Fruit fly (Drosophila melanogaster) whole organism, embryonic: ENCODE data around the gene GstD11.

Experiments used
- CG10979 ChIP-seq: fragments of 200-800 bp; sonication (Bioruptor generic); optimal IDR thresholded peaks from 2 replicates; lab custom pipeline; 2018; ENCODE audit warnings: missing biosample characterization, mild to moderate bottlenecking, missing genetic modification characterization, moderate library complexity
- CG11456 ChIP-seq: fragments of 200-800 bp; sonication (Bioruptor generic); IDR thresholded peaks from 3 replicates; pipeline ENCODE4 v1.3.6; 2022; ENCODE audit warnings: missing biosample characterization, missing genetic modification characterization
- CG12155 ChIP-seq: fragments of 200-800 bp; sonication (Bioruptor generic); optimal IDR thresholded peaks from 3 replicates; lab custom pipeline; 2016; ENCODE audit warnings: missing biosample characterization, missing genetic modification characterization
- CG12942 ChIP-seq: fragments of 200-800 bp; sonication (Bioruptor generic); optimal IDR thresholded peaks from 3 replicates; lab custom pipeline; 2016; ENCODE audit warnings: missing biosample characterization, missing genetic modification characterization
- CG14441 ChIP-seq: fragments of 200-800 bp; sonication (Bioruptor generic); IDR thresholded peaks from 2 replicates; pipeline ENCODE4 v1.3.6; 2022; ENCODE audit warnings: missing biosample characterization, missing genetic modification characterization
- CG15073 ChIP-seq: fragments of 200-800 bp; sonication (Bioruptor generic); optimal IDR thresholded peaks from 2 replicates; lab custom pipeline; 2016; ENCODE audit warnings: missing biosample characterization, missing genetic modification characterization
- CG15601 ChIP-seq: fragments of 200-800 bp; sonication (Bioruptor generic); optimal IDR thresholded peaks from 3 replicates; lab custom pipeline; 2019; ENCODE audit warnings: missing biosample characterization, mild to moderate bottlenecking, missing genetic modification characterization, moderate library complexity
- CG18476 ChIP-seq: fragments of 200-800 bp; sonication (Bioruptor generic); optimal IDR thresholded peaks from 2 replicates; lab custom pipeline; 2016; ENCODE audit warnings: missing biosample characterization, mild to moderate bottlenecking, missing genetic modification characterization
- CG2712 ChIP-seq: fragments of 200-800 bp; optimal IDR thresholded peaks from 3 replicates; lab custom pipeline; 2019; ENCODE audit warnings: missing biosample characterization, mild to moderate bottlenecking, missing genetic modification characterization, moderate library complexity
- CG2889 ChIP-seq: fragments of 200-800 bp; sonication (Bioruptor generic); IDR thresholded peaks from 3 replicates; pipeline ENCODE4 v1.3.6; 2022; ENCODE audit warnings: missing biosample characterization, missing genetic modification characterization
- CG34422 ChIP-seq: fragments of 200-800 bp; sonication (Bioruptor generic); IDR thresholded peaks from 3 replicates; pipeline ENCODE4 v1.3.6; 2022; ENCODE audit warnings: missing biosample characterization, missing genetic modification characterization
- CG42726 ChIP-seq: fragments of 200-800 bp; sonication (Bioruptor generic); IDR thresholded peaks from 2 replicates; pipeline ENCODE4 v1.3.6; 2022; ENCODE audit warnings: missing biosample characterization, missing genetic modification characterization; ENCODE audit not compliant: partially characterized antibody
- CG4404 ChIP-seq: fragments of 200-800 bp; sonication (Bioruptor generic); IDR thresholded peaks from 2 replicates; pipeline ENCODE4 v1.3.6; 2022; ENCODE audit warnings: missing biosample characterization, missing genetic modification characterization
- CG4617 ChIP-seq: fragments of 200-800 bp; sonication (Bioruptor generic); optimal IDR thresholded peaks from 3 replicates; lab custom pipeline; 2016; ENCODE audit warnings: missing biosample characterization, missing genetic modification characterization, borderline replicate concordance
- CG4820 ChIP-seq: fragments of 200-800 bp; sonication (Bioruptor generic); optimal IDR thresholded peaks from 3 replicates; lab custom pipeline; 2016; ENCODE audit warnings: missing biosample characterization, missing genetic modification characterization
- CG6254 ChIP-seq: fragments of 200-800 bp; sonication (Bioruptor generic); optimal IDR thresholded peaks from 3 replicates; lab custom pipeline; 2017; ENCODE audit warnings: mild to moderate bottlenecking, missing biosample characterization, missing genetic modification reagents, missing genetic modification characterization
- CG6272 ChIP-seq: fragments of 200-800 bp; sonication (Bioruptor generic); IDR thresholded peaks from 2 replicates; pipeline ENCODE4 v1.3.6; 2022; ENCODE audit warnings: missing biosample characterization, missing genetic modification characterization
- CG7271 ChIP-seq: fragments of 200-800 bp; sonication (Bioruptor generic); optimal IDR thresholded peaks from 2 replicates; lab custom pipeline; 2018; ENCODE audit warnings: missing biosample characterization, mild to moderate bottlenecking, missing genetic modification characterization, moderate library complexity
- CG7556 ChIP-seq: fragments of 200-800 bp; sonication (Bioruptor generic); optimal IDR thresholded peaks from 2 replicates; lab custom pipeline; 2017; ENCODE audit warnings: missing biosample characterization, mild to moderate bottlenecking, missing genetic modification characterization
- CG7839 ChIP-seq: fragments of 200-800 bp; sonication (Bioruptor generic); optimal IDR thresholded peaks from 3 replicates; lab custom pipeline; 2018; ENCODE audit warnings: missing biosample characterization, mild to moderate bottlenecking, missing genetic modification characterization, moderate library complexity
- CG7928 ChIP-seq: fragments of 200-800 bp; sonication (Bioruptor generic); optimal IDR thresholded peaks from 2 replicates; lab custom pipeline; 2017; ENCODE audit warnings: missing biosample characterization, mild to moderate bottlenecking, missing genetic modification characterization
- CG8089 ChIP-seq: fragments of 200-800 bp; sonication (Bioruptor generic); optimal IDR thresholded peaks from 3 replicates; lab custom pipeline; 2016; ENCODE audit warnings: missing biosample characterization, missing genetic modification characterization
- CG8478 ChIP-seq: fragments of >200 bp; optimal IDR thresholded peaks from 2 replicates; lab custom pipeline; 2018
- CG9932 ChIP-seq: fragments of 200-800 bp; sonication (Bioruptor generic); IDR thresholded peaks from 2 replicates; pipeline ENCODE4 v1.3.6; 2022; ENCODE audit warnings: missing biosample characterization, missing genetic modification characterization
- Camta ChIP-seq: fragments of 200-800 bp; sonication (Bioruptor generic); optimal IDR thresholded peaks from 2 replicates; lab custom pipeline; 2016; ENCODE audit warnings: missing biosample characterization, missing genetic modification characterization
- Doc3 ChIP-seq: fragments of 200-800 bp; sonication (Bioruptor generic); IDR thresholded peaks from 3 replicates; pipeline ENCODE4 v1.3.6; 2022; ENCODE audit warnings: missing biosample characterization, missing genetic modification characterization; ENCODE audit not compliant: partially characterized antibody
- Ets97D ChIP-seq: fragments of 200-800 bp; sonication (Bioruptor generic); optimal IDR thresholded peaks from 3 replicates; lab custom pipeline; 2016; ENCODE audit warnings: missing biosample characterization, missing genetic modification characterization
- MBD-R2 ChIP-seq: fragments of 200-800 bp; sonication (Bioruptor generic); IDR thresholded peaks from 2 replicates; pipeline ENCODE4 v1.3.6; 2022; ENCODE audit warnings: missing biosample characterization, missing genetic modification characterization
- NC2β ChIP-seq: fragments of 200-800 bp; sonication (Bioruptor generic); optimal IDR thresholded peaks from 2 replicates; lab custom pipeline; 2016; ENCODE audit warnings: missing biosample characterization, missing genetic modification characterization
- NFAT ChIP-seq: fragments of 200-800 bp; sonication (Bioruptor generic); IDR thresholded peaks from 2 replicates; pipeline ENCODE4 v1.3.6; 2022; ENCODE audit warnings: missing biosample characterization, missing genetic modification characterization
- Spps ChIP-seq: fragments of 200-800 bp; sonication (Bioruptor generic); optimal IDR thresholded peaks from 2 replicates; lab custom pipeline; 2018; ENCODE audit warnings: missing biosample characterization, mild to moderate bottlenecking, missing genetic modification characterization
- Ssrp ChIP-seq: fragments of 200-800 bp; sonication (Bioruptor generic); optimal IDR thresholded peaks from 2 replicates; lab custom pipeline; 2018; ENCODE audit warnings: missing biosample characterization, mild to moderate bottlenecking, missing genetic modification characterization, moderate library complexity
- ara ChIP-seq: fragments of 200-800 bp; sonication (Bioruptor generic); IDR thresholded peaks from 2 replicates; pipeline ENCODE4 v1.3.6; 2022; ENCODE audit warnings: missing biosample characterization, missing genetic modification characterization
- chn ChIP-seq: fragments of 200-800 bp; sonication (Bioruptor generic); optimal IDR thresholded peaks from 2 replicates; lab custom pipeline; 2016; ENCODE audit warnings: missing biosample characterization, missing genetic modification characterization
- dan ChIP-seq: fragments of 200-800 bp; sonication (Bioruptor generic); IDR thresholded peaks from 2 replicates; pipeline ENCODE4 v1.3.6; 2022; ENCODE audit warnings: missing biosample characterization, missing genetic modification characterization
- esg ChIP-seq: fragments of 200-800 bp; sonication (Bioruptor generic); conservative IDR thresholded peaks from 2 replicates; pipeline ENCODE4 v1.3.6; 2022; ENCODE audit warnings: missing biosample characterization, missing genetic modification characterization
- eve ChIP-seq, 2 experiments: fragments of >200 bp; optimal IDR thresholded peaks; 2 replicates each; lab custom pipeline; 2017; ENCODE audit warnings: missing biosample characterization in 2 of 2, missing genetic modification characterization in 2 of 2
- h ChIP-seq: fragments of >200 bp; optimal IDR thresholded peaks from 2 replicates; lab custom pipeline; 2017
- hkb ChIP-seq, 2 experiments: fragments of 200-800 bp in 1 of 2; fragments of >200 bp in 1 of 2; sonication (Bioruptor generic) in 1 of 2; IDR thresholded peaks in 1 of 2; optimal IDR thresholded peaks in 1 of 2; 2 replicates each; pipeline versions ENCODE4 v1.3.6 to Lab custom; 2017 to 2022; ENCODE audit warnings: missing biosample characterization in 1 of 2, missing genetic modification characterization in 1 of 2
- hth ChIP-seq: fragments of >200 bp; optimal IDR thresholded peaks from 2 replicates; lab custom pipeline; 2017; ENCODE audit warnings: inconsistent platforms
- jing ChIP-seq: fragments of 200-800 bp; sonication (Bioruptor generic); optimal IDR thresholded peaks from 2 replicates; lab custom pipeline; 2018; ENCODE audit warnings: missing biosample characterization, mild to moderate bottlenecking, missing genetic modification characterization
- knrl ChIP-seq: fragments of 200-800 bp; sonication (Bioruptor generic); IDR thresholded peaks from 3 replicates; pipeline ENCODE4 v1.3.6; 2022; ENCODE audit warnings: missing biosample characterization, missing genetic modification characterization; ENCODE audit not compliant: partially characterized antibody
- lbe ChIP-seq: fragments of 200-800 bp; sonication (Bioruptor generic); optimal IDR thresholded peaks from 2 replicates; lab custom pipeline; 2016; ENCODE audit warnings: missing biosample characterization, mild to moderate bottlenecking, missing genetic modification characterization
- lov ChIP-seq, 2 experiments: fragments of 200-800 bp in 1 of 2; fragments of >200 bp in 1 of 2; sonication (Bioruptor generic) in 1 of 2; IDR thresholded peaks in 1 of 2; optimal IDR thresholded peaks in 1 of 2; 2 replicates in 1 of 2; 3 replicates in 1 of 2; pipeline versions ENCODE4 v1.3.6 to Lab custom; 2017 to 2022; ENCODE audit warnings: missing biosample characterization in 1 of 2, missing genetic modification characterization in 1 of 2
- nerfin-2 ChIP-seq: fragments of 200-800 bp; sonication (Bioruptor generic); IDR thresholded peaks from 2 replicates; pipeline ENCODE4 v1.3.6; 2022; ENCODE audit warnings: missing biosample characterization, missing genetic modification characterization; ENCODE audit not compliant: partially characterized antibody
- seq ChIP-seq: fragments of 200-800 bp; sonication (Bioruptor generic); IDR thresholded peaks from 2 replicates; pipeline ENCODE4 v1.3.6; 2022; ENCODE audit warnings: missing biosample characterization, missing genetic modification characterization
- slp2 ChIP-seq: fragments of 200-800 bp; sonication (Bioruptor generic); optimal IDR thresholded peaks from 2 replicates; lab custom pipeline; 2016; ENCODE audit warnings: missing biosample characterization, missing genetic modification characterization
- toy ChIP-seq: fragments of 200-800 bp; sonication (Bioruptor generic); IDR thresholded peaks from 2 replicates; pipeline ENCODE4 v1.3.6; 2022; ENCODE audit warnings: missing biosample characterization, missing genetic modification characterization
- tup ChIP-seq: fragments of 200-800 bp; sonication (Bioruptor generic); optimal IDR thresholded peaks from 2 replicates; lab custom pipeline; 2016; ENCODE audit warnings: missing biosample characterization, mild to moderate bottlenecking, missing genetic modification characterization, moderate library complexity
- twi ChIP-seq: fragments of 200-800 bp; optimal IDR thresholded peaks from 2 replicates; lab custom pipeline; 2019; ENCODE audit warnings: missing biosample characterization, mild to moderate bottlenecking, missing genetic modification characterization, moderate library complexity
- vfl ChIP-seq: fragments of 200-800 bp; sonication (Bioruptor generic); optimal IDR thresholded peaks from 2 replicates; lab custom pipeline; 2016; ENCODE audit warnings: missing biosample characterization, missing genetic modification characterization

GstD11 gene

DNA sequence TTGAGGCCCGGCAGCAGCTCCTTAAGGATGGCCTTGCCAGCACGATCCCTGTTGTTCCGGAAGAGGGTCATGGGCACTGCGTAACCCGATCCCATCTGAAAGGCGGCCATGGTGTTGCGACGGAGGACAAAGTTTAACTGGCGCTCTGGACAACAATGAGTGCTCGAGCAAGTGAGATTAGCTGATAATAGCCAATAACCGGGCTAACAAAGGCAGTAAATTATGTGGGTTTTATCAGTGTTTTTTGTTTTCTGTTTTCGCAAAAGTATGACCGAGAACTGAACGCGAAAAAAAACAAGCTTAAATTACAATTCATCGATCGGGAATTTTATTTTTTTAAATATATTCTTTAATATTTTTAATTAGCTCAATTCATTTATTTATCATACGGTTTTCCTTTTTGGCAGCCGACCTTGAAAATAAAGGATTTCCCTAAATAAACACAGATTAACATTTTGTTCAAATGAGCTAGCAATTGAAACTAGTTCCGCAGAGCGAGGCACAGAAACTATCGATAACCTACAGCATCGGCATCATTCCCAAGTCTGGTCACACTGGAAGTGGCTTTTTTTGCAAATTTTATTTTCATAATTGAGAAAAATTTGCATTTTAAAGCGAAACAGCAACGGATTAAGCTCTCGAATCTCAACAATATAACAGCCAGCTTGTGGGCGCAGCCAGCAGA is 30.3 kb downstream of the GstD11 start, which contains the start of the genes Dip-C and pps (continued):
- no peak for TF ChIP-seq CG6272 (GFP tag; lab: Robert Waterston, UW)
- TF ChIP-seq eve (GFP tag; optimal IDR thresholded peaks at IDR 0.05; lab: Kevin White, UChicago), result no peak
- TF ChIP-seq CG18476 (GFP tag; lab: Kevin White, UChicago), result no peak
- no peak for TF ChIP-seq ara (GFP tag; lab: Robert Waterston, UW)
- TF ChIP-seq chn (GFP tag; lab: Kevin White, UChicago), result no peak
- peak; percentile 52; the same call in 1 of the 2 replicates for TF ChIP-seq CG42726 (GFP tag; lab: Robert Waterston, UW)
- TF ChIP-seq NFAT (GFP tag; lab: Robert Waterston, UW), result no peak
- TF ChIP-seq CG9932, result no peak
- TF ChIP-seq lov (optimal IDR thresholded peaks at IDR 0.05; lab: Kevin White, UChicago), result no peak
- no peak for TF ChIP-seq lov (GFP tag; IDR thresholded peaks at IDR 0.05; lab: Robert Waterston, UW)
- no peak for TF ChIP-seq CG14441
- no peak for TF ChIP-seq seq (GFP tag; lab: Robert Waterston, UW)
- no peak for TF ChIP-seq nerfin-2 (GFP tag; lab: Robert Waterston, UW)
- no peak for TF ChIP-seq CG6254
- TF ChIP-seq CG15601, result no peak
- no peak for TF ChIP-seq NC2β (GFP tag; lab: Kevin White, UChicago)
- TF ChIP-seq lbe (GFP tag; lab: Kevin White, UChicago), result no peak
- TF ChIP-seq CG10979 (tag; lab: Kevin White, UChicago), result peak; percentile 18
- TF ChIP-seq CG7271, result no peak
- no peak for TF ChIP-seq toy (GFP tag; lab: Robert Waterston, UW)
- TF ChIP-seq Camta (GFP tag; lab: Kevin White, UChicago), result no peak
- no peak for TF ChIP-seq CG8089 (GFP tag; lab: Kevin White, UChicago)
- TF ChIP-seq esg (GFP tag; lab: Robert Waterston, UW), result no peak
- TF ChIP-seq tup, result no peak
- TF ChIP-seq CG15073 (GFP tag; lab: Kevin White, UChicago), result no peak
- TF ChIP-seq Ssrp (tag; lab: Kevin White, UChicago), result no peak
- no peak for TF ChIP-seq twi (tag; lab: Kevin White, UChicago)
- TF ChIP-seq hth (lab: Kevin White, UChicago), result no peak
- TF ChIP-seq knrl (GFP tag; lab: Robert Waterston, UW), result peak; percentile 76
- no peak for TF ChIP-seq CG12155 (GFP tag; lab: Kevin White, UChicago)
- no peak for TF ChIP-seq jing (GFP tag; lab: Kevin White, UChicago)
- no peak for TF ChIP-seq hkb (optimal IDR thresholded peaks at IDR 0.05; lab: Kevin White, UChicago)
- no peak for TF ChIP-seq hkb (GFP tag; IDR thresholded peaks at IDR 0.05; lab: Robert Waterston, UW)
- TF ChIP-seq Spps (tag; lab: Kevin White, UChicago), result no peak
- TF ChIP-seq Doc3 (GFP tag; lab: Robert Waterston, UW), result peak; percentile 65; the same call in 2 of the 3 replicates
- TF ChIP-seq CG4404 (GFP tag; lab: Robert Waterston, UW), result no peak
- no peak for TF ChIP-seq CG34422 (GFP tag; lab: Robert Waterston, UW)
- TF ChIP-seq MBD-R2 (GFP tag; lab: Robert Waterston, UW), result peak; percentile 84
- TF ChIP-seq vfl (GFP tag; lab: Kevin White, UChicago), result no peak
- TF ChIP-seq CG7556 (GFP tag; lab: Kevin White, UChicago), result no peak
- TF ChIP-seq CG7839 (tag; lab: Kevin White, UChicago), result no peak
- no peak for TF ChIP-seq CG8478
- TF ChIP-seq dan, result no peak
- TF ChIP-seq CG2712 (tag; lab: Kevin White, UChicago), result no peak
- no peak for TF ChIP-seq slp2 (GFP tag; lab: Kevin White, UChicago)
- TF ChIP-seq CG4820 (GFP tag; lab: Kevin White, UChicago), result no peak
- no peak for TF ChIP-seq CG2889 (GFP tag; lab: Robert Waterston, UW)
- no peak for TF ChIP-seq CG12942 (GFP tag; lab: Kevin White, UChicago)
- no peak for TF ChIP-seq h (lab: Kevin White, UChicago)
- peak; percentile 85 for TF ChIP-seq CG4617 (GFP tag; lab: Kevin White, UChicago)
- TF ChIP-seq CG7928 (GFP tag; lab: Kevin White, UChicago), result no peak
- no peak for TF ChIP-seq CG11456 (GFP tag; lab: Robert Waterston, UW)
- no peak for TF ChIP-seq Ets97D (GFP tag; lab: Kevin White, UChicago)
